In the genomic region with DNA sequence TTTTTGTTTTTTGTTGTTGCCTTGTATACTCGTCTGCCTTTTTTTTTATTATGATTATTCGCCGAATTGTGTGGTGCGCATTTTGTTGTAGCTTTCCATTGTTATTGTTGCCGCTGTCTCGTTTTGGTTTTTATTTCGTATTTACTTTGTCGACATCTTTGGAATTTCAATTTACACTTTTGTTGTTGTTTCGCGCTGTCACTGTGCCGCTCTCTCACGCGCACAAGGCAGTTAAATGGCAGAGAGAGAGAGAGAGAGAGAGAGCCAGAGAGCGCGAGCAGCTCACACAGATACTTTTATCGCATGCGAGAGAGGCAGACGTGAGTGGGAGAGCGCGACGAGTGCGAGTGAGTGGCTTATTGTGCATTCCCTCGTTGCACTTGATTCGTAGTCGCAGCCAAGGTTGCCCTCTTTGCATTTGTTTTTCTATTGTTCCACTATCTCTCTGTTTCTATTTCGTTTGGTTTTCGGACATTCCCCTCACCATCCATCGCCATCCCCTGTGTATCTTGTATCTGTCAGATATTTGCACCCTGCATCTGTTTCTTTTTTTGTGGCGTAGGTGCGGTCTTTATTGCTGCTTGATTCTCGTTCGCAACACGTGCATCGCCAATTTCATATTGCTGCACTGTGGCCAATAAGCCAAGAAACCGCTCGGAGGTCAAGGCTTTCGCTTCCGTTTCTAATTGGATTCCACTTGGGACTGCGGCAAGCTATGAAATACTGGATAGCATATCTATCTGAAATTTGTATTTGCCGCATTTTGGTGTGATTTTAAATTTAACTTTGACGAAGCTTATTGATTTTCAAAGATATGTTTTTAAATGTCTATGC, we compare ENCODE assay signal across 4 fruit fly cellular contexts.
TF ChIP-seq lines count a peak whose summit lies in the region.

No protein-coding gene starts in this region.

TF ChIP-seq in whole organism, adult, 20 proteins besides CTCF, POLR2A, EP300 and RAD21 (continued from another document):
- no peak for TF ChIP-seq CG1620 (GFP tag; optimal IDR thresholded peaks at IDR 0.05; lab: Kevin White, UChicago)
- no peak for TF ChIP-seq bab1 (GFP tag; optimal IDR thresholded peaks at IDR 0.05; lab: Kevin White, UChicago)
- TF ChIP-seq CG5204 (GFP tag; optimal IDR thresholded peaks at IDR 0.05; lab: Kevin White, UChicago): no peak
- no peak for TF ChIP-seq ovo (GFP tag; optimal IDR thresholded peaks at IDR 0.05; lab: Kevin White, UChicago)
TF ChIP-seq in whole organism, adult: peak in this region for 5.

TF ChIP-seq in whole organism, embryonic, 481 proteins besides CTCF, POLR2A, EP300 and RAD21 (continued from another document and continues in another):
- TF ChIP-seq CG1832 (GFP tag; optimal IDR thresholded peaks at IDR 0.05; lab: Kevin White, UChicago): peak; percentile 19
- no peak for TF ChIP-seq CG15073 (GFP tag; optimal IDR thresholded peaks at IDR 0.05; lab: Kevin White, UChicago)
- TF ChIP-seq CG17385 (GFP tag; optimal IDR thresholded peaks at IDR 0.05; lab: Kevin White, UChicago): peak; percentile 45
- peak; percentile 98 for TF ChIP-seq z (GFP tag; IDR thresholded peaks at IDR 0.05; lab: Robert Waterston, UW)
- TF ChIP-seq Dbx (GFP tag; IDR thresholded peaks at IDR 0.05; lab: Robert Waterston, UW): peak; percentile 13; the same call in 1 of the 3 replicates
- TF ChIP-seq tna (GFP tag; IDR thresholded peaks at IDR 0.05; lab: Robert Waterston, UW; ENCODE audit: partially characterized antibody): peak; percentile 49; the same call in 1 of the 2 replicates
- no peak for TF ChIP-seq CG17912 (GFP tag; optimal IDR thresholded peaks at IDR 0.05; lab: Kevin White, UChicago)
- TF ChIP-seq run (tag; optimal IDR thresholded peaks at IDR 0.05; lab: Kevin White, UChicago): peak; percentile 24
- TF ChIP-seq CG14014 (GFP tag; IDR thresholded peaks at IDR 0.05; lab: Robert Waterston, UW): peak; percentile 29; the same call in 1 of the 2 replicates
- TF ChIP-seq Elba2 (GFP tag; optimal IDR thresholded peaks at IDR 0.05; lab: Kevin White, UChicago): peak; percentile 91
- peak; percentile 46 for TF ChIP-seq kni (GFP tag; optimal IDR thresholded peaks at IDR 0.05; lab: Kevin White, UChicago)
- no peak for TF ChIP-seq CG13775 (GFP tag; optimal IDR thresholded peaks at IDR 0.05; lab: Kevin White, UChicago)
- peak; percentile 91 for TF ChIP-seq CG4360 (GFP tag; IDR thresholded peaks at IDR 0.05; lab: Robert Waterston, UW)
- no peak for TF ChIP-seq CoRest (tag; optimal IDR thresholded peaks at IDR 0.05; lab: Kevin White, UChicago)
- peak in 1 of 3 experiments; percentile 15 for TF ChIP-seq Stat92E (GFP tag; optimal IDR thresholded peaks at IDR 0.05; lab: Kevin White, UChicago)
- peak; percentile 6 for TF ChIP-seq tap (tag; optimal IDR thresholded peaks at IDR 0.05; lab: Kevin White, UChicago)
- TF ChIP-seq mld (GFP tag; IDR thresholded peaks at IDR 0.05; lab: Robert Waterston, UW; ENCODE audit: partially characterized antibody): peak; percentile 30; the same call in 1 of the 3 replicates
- TF ChIP-seq vvl (GFP tag; IDR thresholded peaks at IDR 0.05; lab: Robert Waterston, UW): peak; percentile 43; the same call in 1 of the 2 replicates
- peak; percentile 98 for TF ChIP-seq sd (tag; optimal IDR thresholded peaks at IDR 0.05; lab: Kevin White, UChicago)
- TF ChIP-seq nerfin-1 (tag; optimal IDR thresholded peaks at IDR 0.05; lab: Kevin White, UChicago): peak; percentile 78
- TF ChIP-seq CG14667 (GFP tag; IDR thresholded peaks at IDR 0.05; lab: Robert Waterston, UW): no peak
- TF ChIP-seq unc-4 (GFP tag; IDR thresholded peaks at IDR 0.05; lab: Robert Waterston, UW; ENCODE audit: partially characterized antibody): peak; percentile 56
- TF ChIP-seq CG15479 (GFP tag; optimal IDR thresholded peaks at IDR 0.05; lab: Kevin White, UChicago): peak; percentile 88
- no peak for TF ChIP-seq CG8290 (GFP tag; optimal IDR thresholded peaks at IDR 0.05; lab: Kevin White, UChicago)
- TF ChIP-seq CG8290 (tag; optimal IDR thresholded peaks at IDR 0.05; lab: Kevin White, UChicago): peak in 1 of 2 experiments; percentile 21
- TF ChIP-seq onecut (GFP tag; IDR thresholded peaks at IDR 0.05; lab: Robert Waterston, UW): 0 out of 2 replicates have a peak, but pooled peaks have one; percentile 25
- no peak for TF ChIP-seq CG11247 (GFP tag; IDR thresholded peaks at IDR 0.05; lab: Robert Waterston, UW)
- TF ChIP-seq so (GFP tag; IDR thresholded peaks at IDR 0.05; lab: Robert Waterston, UW): peak; percentile 47; the same call in 2 of the 3 replicates
- no peak for TF ChIP-seq pita (GFP tag; optimal IDR thresholded peaks at IDR 0.05; lab: Kevin White, UChicago)
- peak; percentile 29 for TF ChIP-seq CG12071 (GFP tag; optimal IDR thresholded peaks at IDR 0.05; lab: Kevin White, UChicago)
- peak; percentile 47 for TF ChIP-seq mirr (GFP tag; optimal IDR thresholded peaks at IDR 0.05; lab: Kevin White, UChicago)
- TF ChIP-seq CrebB (tag; optimal IDR thresholded peaks at IDR 0.05; lab: Kevin White, UChicago): peak; percentile 56
- TF ChIP-seq pan (optimal IDR thresholded peaks at IDR 0.05; lab: Kevin White, UChicago): no peak
- peak in 1 of 2 experiments; percentile 34 for TF ChIP-seq pan (GFP tag; optimal IDR thresholded peaks at IDR 0.05 in 1 of 2, IDR thresholded peaks at IDR 0.05 in 1 of 2)
- peak; percentile 97 for TF ChIP-seq chinmo (GFP tag; IDR thresholded peaks at IDR 0.05; lab: Robert Waterston, UW; ENCODE audit: partially characterized antibody)
- peak; percentile 43 for TF ChIP-seq CG33557 (GFP tag; optimal IDR thresholded peaks at IDR 0.05; lab: Kevin White, UChicago)

TF ChIP-seq in whole organism, prepupa, 60 proteins besides CTCF, POLR2A, EP300 and RAD21 (continued from another document):
- TF ChIP-seq vri (GFP tag; optimal IDR thresholded peaks at IDR 0.05; lab: Kevin White, UChicago): peak; percentile 58
- TF ChIP-seq Hr39 (GFP tag; optimal IDR thresholded peaks at IDR 0.05; lab: Kevin White, UChicago): no peak
- no peak for TF ChIP-seq dac (GFP tag; optimal IDR thresholded peaks at IDR 0.05; lab: Kevin White, UChicago)
- TF ChIP-seq Eip75B (GFP tag; optimal IDR thresholded peaks at IDR 0.05; lab: Kevin White, UChicago): no peak
- no peak for TF ChIP-seq Ets96B (tag; optimal IDR thresholded peaks at IDR 0.05; lab: Kevin White, UChicago)
- peak; percentile 67; the same call in 1 of the 2 replicates for TF ChIP-seq CG15336 (GFP tag; IDR thresholded peaks at IDR 0.05; lab: Robert Waterston, UW)
- no peak for TF ChIP-seq net (GFP tag; optimal IDR thresholded peaks at IDR 0.05; lab: Kevin White, UChicago)
- peak; percentile 61 for TF ChIP-seq CG6854 (GFP tag; optimal IDR thresholded peaks at IDR 0.05; lab: Kevin White, UChicago)
- no peak for TF ChIP-seq Hr4 (GFP tag; optimal IDR thresholded peaks at IDR 0.05; lab: Kevin White, UChicago)
- no peak for TF ChIP-seq pdm3 (GFP tag; optimal IDR thresholded peaks at IDR 0.05; lab: Kevin White, UChicago)
- TF ChIP-seq Met (GFP tag; optimal IDR thresholded peaks at IDR 0.05; lab: Kevin White, UChicago): no peak
- TF ChIP-seq dsx (GFP tag; optimal IDR thresholded peaks at IDR 0.05; lab: Kevin White, UChicago; ENCODE audit: poor library complexity, severe bottlenecking): peak; percentile 61
- TF ChIP-seq CG9139 (GFP tag; optimal IDR thresholded peaks at IDR 0.05; lab: Kevin White, UChicago): peak; percentile 4
- TF ChIP-seq Hr38 (GFP tag; optimal IDR thresholded peaks at IDR 0.05; lab: Kevin White, UChicago): no peak
- no peak for TF ChIP-seq eg (GFP tag; IDR thresholded peaks at IDR 0.05; lab: Robert Waterston, UW)
- peak; percentile 92 for TF ChIP-seq fkh (GFP tag; optimal IDR thresholded peaks at IDR 0.05; lab: Kevin White, UChicago)
- no peak for TF ChIP-seq ss (GFP tag; optimal IDR thresholded peaks at IDR 0.05; lab: Kevin White, UChicago)
- TF ChIP-seq Blimp-1 (GFP tag; optimal IDR thresholded peaks at IDR 0.05; lab: Kevin White, UChicago): no peak
- TF ChIP-seq Sox14 (GFP tag; optimal IDR thresholded peaks at IDR 0.05; lab: Kevin White, UChicago): no peak
- no peak for TF ChIP-seq CG31627 (GFP tag; optimal IDR thresholded peaks at IDR 0.05; lab: Kevin White, UChicago)
- TF ChIP-seq lz (GFP tag; optimal IDR thresholded peaks at IDR 0.05; lab: Kevin White, UChicago): no peak
- no peak for TF ChIP-seq CG8119 (GFP tag; IDR thresholded peaks at IDR 0.05; lab: Robert Waterston, UW)
- no peak for TF ChIP-seq CG32006 (GFP tag; optimal IDR thresholded peaks at IDR 0.05; lab: Kevin White, UChicago)
- TF ChIP-seq CG16779 (tag; optimal IDR thresholded peaks at IDR 0.05; lab: Kevin White, UChicago): peak; percentile 37
- no peak for TF ChIP-seq CG11762 (GFP tag; optimal IDR thresholded peaks at IDR 0.05; lab: Kevin White, UChicago; ENCODE audit: insufficient read depth)
- TF ChIP-seq CG6276 (GFP tag; optimal IDR thresholded peaks at IDR 0.05; lab: Kevin White, UChicago): no peak
- TF ChIP-seq fd59A (GFP tag; optimal IDR thresholded peaks at IDR 0.05; lab: Kevin White, UChicago): no peak
- no peak for TF ChIP-seq CG11902 (GFP tag; optimal IDR thresholded peaks at IDR 0.05; lab: Kevin White, UChicago)

TF ChIP-seq in whole organism, wandering third instar larva, 38 proteins besides CTCF, POLR2A, EP300 and RAD21 (continued from another document):
- TF ChIP-seq dmrt93B (GFP tag; optimal IDR thresholded peaks at IDR 0.05; lab: Kevin White, UChicago) (no peak), Hr83 (GFP tag; optimal IDR thresholded peaks at IDR 0.05; lab: Kevin White, UChicago; ENCODE audit: poor library complexity, severe bottlenecking) (peak; percentile 62)
TF ChIP-seq in whole organism, wandering third instar larva: peak in this region for 14.
